Fruit fly (Drosophila melanogaster) whole organism, embryonic: Measurements from ENCODE around the gene klar.

Source experiments
- Blimp-1 ChIP-seq: fragments of 200-800 bp; sonication (Bioruptor generic); optimal IDR thresholded peaks from 3 replicates; lab custom pipeline; 2018; ENCODE audit warnings: missing biosample characterization, missing genetic modification characterization, mild to moderate bottlenecking, moderate library complexity, missing genetic modification reagents
- CG10274 ChIP-seq: fragments of 200-800 bp; sonication (Bioruptor generic); optimal IDR thresholded peaks from 3 replicates; lab custom pipeline; 2017; ENCODE audit warnings: missing biosample characterization, mild to moderate bottlenecking, missing genetic modification characterization
- CG10654 ChIP-seq: fragments of 200-800 bp; sonication (Bioruptor generic); optimal IDR thresholded peaks from 2 replicates; lab custom pipeline; 2016; ENCODE audit warnings: missing biosample characterization, missing genetic modification characterization
- CG11560 ChIP-seq: fragments of 200-800 bp; sonication (Bioruptor generic); IDR thresholded peaks from 3 replicates; pipeline ENCODE4 v1.3.6; 2022; ENCODE audit warnings: missing biosample characterization, missing genetic modification characterization
- CG12071 ChIP-seq: fragments of 200-800 bp; sonication (Bioruptor generic); optimal IDR thresholded peaks from 3 replicates; lab custom pipeline; 2018; ENCODE audit warnings: missing biosample characterization, mild to moderate bottlenecking, missing genetic modification characterization
- CG12236 ChIP-seq: fragments of 200-800 bp; sonication (Bioruptor generic); optimal IDR thresholded peaks from 2 replicates; lab custom pipeline; 2016; ENCODE audit warnings: missing biosample characterization, missing genetic modification characterization
- CG13775 ChIP-seq: fragments of 200-800 bp; sonication (Bioruptor generic); optimal IDR thresholded peaks from 3 replicates; lab custom pipeline; 2017; ENCODE audit warnings: missing biosample characterization, mild to moderate bottlenecking, missing genetic modification characterization
- CG17385 ChIP-seq: fragments of 200-800 bp; sonication (Bioruptor generic); optimal IDR thresholded peaks from 3 replicates; lab custom pipeline; 2018; ENCODE audit warnings: missing biosample characterization, mild to moderate bottlenecking, missing genetic modification characterization
- CG17612 ChIP-seq: fragments of 200-800 bp; sonication (Bioruptor generic); IDR thresholded peaks from 2 replicates; pipeline ENCODE4 v1.3.6; 2022; ENCODE audit warnings: missing biosample characterization, missing genetic modification characterization
- CG18599 ChIP-seq: fragments of 200-800 bp; sonication (Bioruptor generic); optimal IDR thresholded peaks from 3 replicates; lab custom pipeline; 2017; ENCODE audit warnings: missing biosample characterization, missing genetic modification characterization, mild to moderate bottlenecking, moderate library complexity, missing genetic modification reagents
- CG18619 ChIP-seq: fragments of 200-800 bp; sonication (Bioruptor generic); optimal IDR thresholded peaks from 3 replicates; lab custom pipeline; 2017; ENCODE audit warnings: missing biosample characterization, mild to moderate bottlenecking, missing genetic modification characterization
- CG2678 ChIP-seq: fragments of 200-800 bp; sonication (Bioruptor generic); optimal IDR thresholded peaks from 3 replicates; lab custom pipeline; 2019; ENCODE audit warnings: missing biosample characterization, mild to moderate bottlenecking, missing genetic modification characterization, moderate library complexity
- CG30403 ChIP-seq: fragments of 200-800 bp; sonication (Bioruptor generic); optimal IDR thresholded peaks from 3 replicates; lab custom pipeline; 2016; ENCODE audit warnings: missing biosample characterization, missing genetic modification characterization
- CG6683 ChIP-seq: fragments of 200-800 bp; sonication (Bioruptor generic); optimal IDR thresholded peaks from 2 replicates; lab custom pipeline; 2017; ENCODE audit warnings: missing biosample characterization, mild to moderate bottlenecking, missing genetic modification characterization, missing genetic modification reagents
- CG7786 ChIP-seq: fragments of 200-800 bp; sonication (Bioruptor generic); optimal IDR thresholded peaks from 2 replicates; lab custom pipeline; 2016; ENCODE audit warnings: missing biosample characterization, missing genetic modification characterization
- CG8765 ChIP-seq: fragments of 200-800 bp; sonication (Bioruptor generic); IDR thresholded peaks from 2 replicates; pipeline ENCODE4 v1.3.6; 2022; ENCODE audit warnings: missing biosample characterization, missing genetic modification characterization
- CTCF ChIP-seq: fragments of 200-800 bp; sonication (Bioruptor generic); optimal IDR thresholded peaks from 2 replicates; lab custom pipeline; 2017; ENCODE audit warnings: missing biosample characterization, mild to moderate bottlenecking, missing genetic modification characterization, moderate library complexity
- CoRest ChIP-seq: fragments of 200-800 bp; sonication (Bioruptor generic); optimal IDR thresholded peaks from 3 replicates; lab custom pipeline; 2018; ENCODE audit warnings: missing biosample characterization, mild to moderate bottlenecking, missing genetic modification characterization, moderate library complexity
- CrebB ChIP-seq: fragments of 200-800 bp; sonication (Bioruptor generic); optimal IDR thresholded peaks from 3 replicates; lab custom pipeline; 2018; ENCODE audit warnings: missing biosample characterization, mild to moderate bottlenecking, missing genetic modification characterization
- Dad ChIP-seq: fragments of 200-800 bp; sonication (Bioruptor generic); optimal IDR thresholded peaks from 3 replicates; lab custom pipeline; 2016; ENCODE audit warnings: missing biosample characterization, missing genetic modification characterization
- Dip3 ChIP-seq: fragments of 200-800 bp; sonication (Bioruptor generic); optimal IDR thresholded peaks from 3 replicates; lab custom pipeline; 2016; ENCODE audit warnings: missing biosample characterization, missing genetic modification characterization
- Elba2 ChIP-seq: fragments of 200-800 bp; sonication (Bioruptor generic); optimal IDR thresholded peaks from 3 replicates; lab custom pipeline; 2016; ENCODE audit warnings: missing biosample characterization, missing genetic modification characterization
- MESR4 ChIP-seq: fragments of 200-800 bp; sonication (Bioruptor generic); optimal IDR thresholded peaks from 2 replicates; lab custom pipeline; 2018; ENCODE audit warnings: missing biosample characterization, mild to moderate bottlenecking, missing genetic modification characterization, moderate library complexity
- MTF-1 ChIP-seq: fragments of 200-800 bp; sonication (Bioruptor generic); optimal IDR thresholded peaks from 2 replicates; lab custom pipeline; 2018; ENCODE audit warnings: missing biosample characterization, mild to moderate bottlenecking, missing genetic modification characterization, borderline replicate concordance
- Mes4 ChIP-seq: fragments of 200-800 bp; sonication (Bioruptor generic); optimal IDR thresholded peaks from 2 replicates; lab custom pipeline; 2016; ENCODE audit warnings: missing biosample characterization, missing genetic modification characterization
- Sin3A ChIP-seq: fragments of >200 bp; optimal IDR thresholded peaks from 2 replicates; lab custom pipeline; 2018
- Spps ChIP-seq: fragments of 200-800 bp; sonication (Bioruptor generic); optimal IDR thresholded peaks from 2 replicates; lab custom pipeline; 2018; ENCODE audit warnings: missing biosample characterization, mild to moderate bottlenecking, missing genetic modification characterization
- Sry-δ ChIP-seq: fragments of 200-800 bp; sonication (Bioruptor generic); optimal IDR thresholded peaks from 2 replicates; lab custom pipeline; 2016; ENCODE audit warnings: missing biosample characterization, missing genetic modification characterization
- Ssrp ChIP-seq: fragments of 200-800 bp; sonication (Bioruptor generic); optimal IDR thresholded peaks from 2 replicates; lab custom pipeline; 2018; ENCODE audit warnings: missing biosample characterization, mild to moderate bottlenecking, missing genetic modification characterization, moderate library complexity
- bowl ChIP-seq: fragments of 200-800 bp; sonication (Bioruptor generic); IDR thresholded peaks from 2 replicates; pipeline ENCODE4 v1.3.6; 2022; ENCODE audit warnings: missing biosample characterization, missing genetic modification characterization
- cato ChIP-seq: fragments of 200-800 bp; sonication (Bioruptor generic); optimal IDR thresholded peaks from 2 replicates; lab custom pipeline; 2016; ENCODE audit warnings: missing biosample characterization, missing genetic modification characterization, borderline replicate concordance
- caup ChIP-seq: fragments of 200-800 bp; sonication (Bioruptor generic); optimal IDR thresholded peaks from 3 replicates; lab custom pipeline; 2017; ENCODE audit warnings: missing biosample characterization, mild to moderate bottlenecking, missing genetic modification characterization, moderate library complexity; ENCODE audit not compliant: severe bottlenecking
- cg ChIP-seq: fragments of 200-800 bp; sonication (Bioruptor generic); optimal IDR thresholded peaks from 3 replicates; lab custom pipeline; 2019; ENCODE audit warnings: missing biosample characterization, mild to moderate bottlenecking, missing genetic modification characterization, moderate library complexity
- corto ChIP-seq: fragments of 200-800 bp; sonication (Bioruptor generic); optimal IDR thresholded peaks from 2 replicates; lab custom pipeline; 2016; ENCODE audit warnings: missing biosample characterization, mild to moderate bottlenecking, missing genetic modification characterization, moderate library complexity
- ewg ChIP-seq: fragments of 200-800 bp; sonication (Bioruptor generic); optimal IDR thresholded peaks from 3 replicates; lab custom pipeline; 2017; ENCODE audit warnings: mild to moderate bottlenecking, missing biosample characterization, missing genetic modification reagents, missing genetic modification characterization
- fd64A ChIP-seq: fragments of 200-800 bp; sonication (Bioruptor generic); optimal IDR thresholded peaks from 3 replicates; lab custom pipeline; 2018; ENCODE audit warnings: missing biosample characterization, mild to moderate bottlenecking, missing genetic modification characterization
- gt ChIP-seq: fragments of 200-800 bp; sonication (Bioruptor generic); IDR thresholded peaks from 2 replicates; pipeline ENCODE4 v1.3.6; 2022; ENCODE audit warnings: missing biosample characterization, missing genetic modification characterization
- her ChIP-seq: fragments of 200-800 bp; sonication (Bioruptor generic); optimal IDR thresholded peaks from 2 replicates; lab custom pipeline; 2016; ENCODE audit warnings: missing biosample characterization, missing genetic modification characterization
- hkb ChIP-seq, 2 experiments: fragments of 200-800 bp in 1 of 2; fragments of >200 bp in 1 of 2; sonication (Bioruptor generic) in 1 of 2; IDR thresholded peaks in 1 of 2; optimal IDR thresholded peaks in 1 of 2; 2 replicates each; pipeline versions ENCODE4 v1.3.6 to Lab custom; 2017 to 2022; ENCODE audit warnings: missing biosample characterization in 1 of 2, missing genetic modification characterization in 1 of 2
- kah ChIP-seq: fragments of 200-800 bp; sonication (Bioruptor generic); optimal IDR thresholded peaks from 2 replicates; lab custom pipeline; 2018; ENCODE audit warnings: missing biosample characterization, mild to moderate bottlenecking, missing genetic modification characterization
- lbe ChIP-seq: fragments of 200-800 bp; sonication (Bioruptor generic); optimal IDR thresholded peaks from 2 replicates; lab custom pipeline; 2016; ENCODE audit warnings: missing biosample characterization, mild to moderate bottlenecking, missing genetic modification characterization
- lola ChIP-seq, 3 experiments: fragments of >200 bp in 2 of 3; fragments of 200-800 bp in 1 of 3; sonication (Bioruptor generic) in 1 of 3; optimal IDR thresholded peaks; 2 replicates each; lab custom pipeline; 2017 to 2019; ENCODE audit warnings: missing biosample characterization in 3 of 3, missing genetic modification characterization in 3 of 3, mild to moderate bottlenecking in 1 of 3, moderate library complexity in 1 of 3
- mam ChIP-seq: fragments of 200-800 bp; sonication (Bioruptor generic); optimal IDR thresholded peaks from 3 replicates; lab custom pipeline; 2016; ENCODE audit warnings: missing biosample characterization, missing genetic modification characterization
- phol ChIP-seq: fragments of 200-800 bp; sonication (Bioruptor generic); optimal IDR thresholded peaks from 3 replicates; lab custom pipeline; 2018; ENCODE audit warnings: missing biosample characterization, mild to moderate bottlenecking, missing genetic modification characterization, moderate library complexity
- rib ChIP-seq: fragments of 200-800 bp; sonication (Bioruptor generic); IDR thresholded peaks from 2 replicates; pipeline ENCODE4 v1.3.6; 2022; ENCODE audit warnings: missing biosample characterization, missing genetic modification characterization
- ssp ChIP-seq: fragments of 200-800 bp; sonication (Bioruptor generic); IDR thresholded peaks from 2 replicates; pipeline ENCODE4 v1.3.6; 2022; ENCODE audit warnings: missing biosample characterization, missing genetic modification characterization
- tio ChIP-seq: fragments of 200-800 bp; sonication (Bioruptor generic); optimal IDR thresholded peaks from 2 replicates; lab custom pipeline; 2017; ENCODE audit warnings: missing biosample characterization, missing genetic modification characterization, inconsistent platforms
- ttk ChIP-seq: fragments of 200-800 bp; sonication (Bioruptor generic); IDR thresholded peaks from 2 replicates; pipeline ENCODE4 v2.1.2; 2022; ENCODE audit warnings: missing biosample characterization, missing genetic modification characterization
- unpg ChIP-seq: fragments of 200-800 bp; sonication (Bioruptor generic); optimal IDR thresholded peaks from 3 replicates; lab custom pipeline; 2018; ENCODE audit warnings: missing biosample characterization, mild to moderate bottlenecking, missing genetic modification characterization, moderate library complexity

Gene klar

DNA sequence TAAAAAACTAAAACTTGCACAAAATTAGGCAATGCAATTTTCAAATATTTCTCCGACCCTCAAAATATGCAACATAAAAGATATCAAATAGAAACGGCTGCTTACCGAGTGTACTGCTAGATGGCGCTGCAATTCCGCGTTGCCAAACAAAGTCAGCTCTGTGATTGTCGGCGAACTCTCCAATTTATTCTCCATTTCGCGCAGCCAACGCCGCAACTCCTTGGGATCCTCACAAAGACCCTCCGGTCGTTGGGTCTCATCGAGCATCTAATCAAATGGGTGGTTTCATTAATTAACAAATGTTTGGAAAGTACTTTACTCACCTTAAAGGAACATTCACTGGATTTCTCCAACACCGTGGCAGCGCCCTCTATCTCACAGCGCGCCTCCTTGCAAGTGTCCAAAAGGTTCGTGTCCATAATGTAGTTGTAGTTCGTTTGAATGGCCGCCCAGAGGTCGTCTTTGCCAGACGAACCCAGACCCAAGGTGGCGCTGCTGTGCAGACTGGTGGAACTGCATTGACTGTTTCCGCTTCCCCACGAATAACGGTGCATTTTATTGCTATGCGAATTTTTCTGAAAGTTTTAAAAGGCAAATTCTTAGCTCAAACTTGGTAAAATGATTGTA lies 34.5 kb downstream of the klar start (continued):
- TF ChIP-seq CoRest (tag; lab: Kevin White, UChicago) (peak; percentile 65), CG17612 (GFP tag; lab: Robert Waterston, UW) (0 out of 2 replicates have a peak, but pooled peaks have one; percentile 38), lbe (GFP tag; lab: Kevin White, UChicago) (no peak), CG13775 (GFP tag; lab: Kevin White, UChicago) (peak; percentile 44), caup (GFP tag; lab: Kevin White, UChicago) (peak; percentile 55), ssp (GFP tag; lab: Robert Waterston, UW) (peak; percentile 67), CG30403 (GFP tag; lab: Kevin White, UChicago) (peak; percentile 84), unpg (GFP tag; lab: Kevin White, UChicago) (peak; percentile 41), CG10654 (peak; percentile 50), Sin3A (lab: Kevin White, UChicago) (no peak), Ssrp (tag; lab: Kevin White, UChicago) (peak; percentile 56), CG12071 (GFP tag; lab: Kevin White, UChicago) (peak; percentile 17), CG6683 (GFP tag; lab: Kevin White, UChicago) (no peak), CG12236 (GFP tag; lab: Kevin White, UChicago) (peak; percentile 56), CTCF (GFP tag; lab: Kevin White, UChicago) (peak; percentile 99), gt (GFP tag; lab: Robert Waterston, UW) (no peak; the same call in 1 of the 2 replicates), CG7786 (GFP tag; lab: Kevin White, UChicago) (peak; percentile 69), phol (tag; lab: Kevin White, UChicago) (peak; percentile 62), Elba2 (GFP tag; lab: Kevin White, UChicago) (peak; percentile 46), CrebB (tag; lab: Kevin White, UChicago) (no peak), CG10274 (GFP tag; lab: Kevin White, UChicago) (peak; percentile 44), fd64A (no peak), MESR4 (no peak), kah (peak; percentile 25), CG18619 (GFP tag; lab: Kevin White, UChicago) (peak; percentile 75), CG2678 (peak; percentile 31), ewg (GFP tag; lab: Kevin White, UChicago) (peak; percentile 61), Spps (no peak), Blimp-1 (GFP tag; lab: Kevin White, UChicago) (peak; percentile 25), ttk (GFP tag; lab: Robert Waterston, UW) (peak; percentile 72), Mes4 (peak; percentile 77), CG17385 (GFP tag; lab: Kevin White, UChicago) (peak; percentile 57), tio (GFP tag; lab: Kevin White, UChicago) (peak; percentile 60), cg (GFP tag; lab: Kevin White, UChicago) (no peak), CG11560 (peak; percentile 72; the same call in 2 of the 3 replicates), her (GFP tag; lab: Kevin White, UChicago) (peak; percentile 68), Dip3 (peak; percentile 59), Sry-δ (GFP tag; lab: Kevin White, UChicago) (peak; percentile 51), MTF-1 (GFP tag; lab: Kevin White, UChicago) (peak; percentile 88), rib (GFP tag; lab: Robert Waterston, UW) (no peak), Dad (GFP tag; lab: Kevin White, UChicago) (peak; percentile 66), mam (GFP tag; lab: Kevin White, UChicago) (peak; percentile 66), lola (GFP tag; optimal IDR thresholded peaks at IDR 0.05; lab: Kevin White, UChicago) (peak in 1 of 3 experiments; percentile 24), cato (peak; percentile 12), hkb (optimal IDR thresholded peaks at IDR 0.05; lab: Kevin White, UChicago) (peak; percentile 99), hkb (GFP tag; IDR thresholded peaks at IDR 0.05; lab: Robert Waterston, UW) (peak; percentile 38; the same call in 1 of the 2 replicates), CG8765 (GFP tag; lab: Robert Waterston, UW) (no peak; the same call in 1 of the 2 replicates), CG18599 (GFP tag; lab: Kevin White, UChicago) (peak; percentile 25), corto (GFP tag; lab: Kevin White, UChicago) (no peak), bowl (GFP tag; lab: Robert Waterston, UW) (0 out of 2 replicates have a peak, but pooled peaks have one; percentile 42)
